Worm (Caenorhabditis elegans) whole organism, young adult: Measurements from ENCODE around the gene lsm-1.

Experiments used
- B0019.2 ChIP-seq: fragments of 200-800 bp; sonication (Bioruptor generic); conservative IDR thresholded peaks from 2 replicates; pipeline ENCODE4 v1.3.6; 2022; ENCODE audit warnings: missing genetic modification reagents, missing genetic modification characterization, missing compliant biosample characterization
- C17E4.6 ChIP-seq: fragments of 200-800 bp; sonication (Bioruptor generic); IDR thresholded peaks from 2 replicates; pipeline ENCODE4 v1.3.6; 2022; ENCODE audit warnings: missing genetic modification reagents, missing genetic modification characterization, missing compliant biosample characterization
- D2030.7 ChIP-seq: fragments of 200-800 bp; sonication (Bioruptor generic); IDR thresholded peaks from 2 replicates; pipeline ENCODE4 v1.3.6; 2022; ENCODE audit warnings: missing genetic modification reagents, missing genetic modification characterization, missing compliant biosample characterization
- F33H1.4 ChIP-seq: fragments of 200-800 bp; sonication (Bioruptor generic); IDR thresholded peaks from 2 replicates; pipeline ENCODE4 v1.3.6; 2022; ENCODE audit warnings: missing genetic modification reagents, missing genetic modification characterization, missing compliant biosample characterization
- F49E8.2 ChIP-seq: sonication (generic microtip); optimal IDR thresholded peaks from 3 replicates; lab custom pipeline; 2017; ENCODE audit warnings: missing genetic modification characterization, mild to moderate bottlenecking, missing compliant biosample characterization, antibody characterized with exemption, moderate library complexity; ENCODE audit not compliant: insufficient read depth
- F52B5.7 ChIP-seq: sonication (generic microtip); optimal IDR thresholded peaks from 2 replicates; lab custom pipeline; 2016; ENCODE audit warnings: mild to moderate bottlenecking, missing genetic modification characterization, missing compliant biosample characterization
- K11D2.4 ChIP-seq: fragments of 200-800 bp; sonication (Bioruptor generic); IDR thresholded peaks from 2 replicates; pipeline ENCODE4 v1.3.6; 2022; ENCODE audit warnings: missing genetic modification reagents, missing genetic modification characterization, missing compliant biosample characterization
- Y53F4B.3 ChIP-seq: fragments of 200-800 bp; sonication (Bioruptor generic); IDR thresholded peaks from 2 replicates; pipeline ENCODE4 v1.3.6; 2022; ENCODE audit warnings: missing genetic modification reagents, missing genetic modification characterization, missing compliant biosample characterization
- Y56A3A.18 ChIP-seq: fragments of 200-800 bp; sonication (Bioruptor generic); IDR thresholded peaks from 2 replicates; pipeline ENCODE4 v1.3.6; 2022; ENCODE audit warnings: missing genetic modification reagents, missing genetic modification characterization, missing compliant biosample characterization
- Y67H2A.10 ChIP-seq: fragments of 200-800 bp; sonication (Bioruptor generic); conservative IDR thresholded peaks from 2 replicates; pipeline ENCODE4 v1.3.6; 2022; ENCODE audit warnings: missing genetic modification reagents, missing genetic modification characterization, missing compliant biosample characterization
- athp-1 ChIP-seq: sonication (generic microtip); optimal IDR thresholded peaks from 2 replicates; lab custom pipeline; 2017; ENCODE audit warnings: mild to moderate bottlenecking, missing genetic modification characterization, missing compliant biosample characterization
- attf-5 ChIP-seq: fragments of 200-800 bp; sonication (Bioruptor generic); optimal IDR thresholded peaks from 2 replicates; lab custom pipeline; 2018; ENCODE audit warnings: mild to moderate bottlenecking, missing genetic modification characterization, missing compliant biosample characterization
- bed-1 ChIP-seq: fragments of 200-800 bp; sonication (Bioruptor generic); IDR thresholded peaks from 2 replicates; pipeline ENCODE4 v1.3.6; 2022; ENCODE audit warnings: missing genetic modification reagents, missing genetic modification characterization, missing compliant biosample characterization
- ccch-3 ChIP-seq: fragments of 200-800 bp; sonication (Bioruptor generic); optimal IDR thresholded peaks from 2 replicates; lab custom pipeline; 2018; ENCODE audit warnings: mild to moderate bottlenecking, missing genetic modification characterization, missing compliant biosample characterization
- cebp-2 ChIP-seq: fragments of 200-800 bp; sonication (Bioruptor generic); IDR thresholded peaks from 2 replicates; pipeline ENCODE4 v1.3.6; 2022; ENCODE audit warnings: missing genetic modification characterization, missing compliant biosample characterization
- ceh-27 ChIP-seq: fragments of 200-800 bp; sonication (Bioruptor generic); optimal IDR thresholded peaks from 2 replicates; lab custom pipeline; 2018; ENCODE audit warnings: mild to moderate bottlenecking, missing genetic modification characterization, moderate library complexity, missing compliant biosample characterization
- ceh-40 ChIP-seq: fragments of 200-800 bp; sonication (Bioruptor generic); IDR thresholded peaks from 2 replicates; pipeline ENCODE4 v1.3.6; 2022; ENCODE audit warnings: missing genetic modification characterization, missing compliant biosample characterization
- ceh-91 ChIP-seq: fragments of 200-800 bp; sonication (Bioruptor generic); IDR thresholded peaks from 2 replicates; pipeline ENCODE4 v1.3.6; 2022; ENCODE audit warnings: missing genetic modification reagents, missing genetic modification characterization, missing compliant biosample characterization
- egrh-3 ChIP-seq: fragments of 200-800 bp; sonication (Bioruptor generic); IDR thresholded peaks from 2 replicates; pipeline ENCODE4 v1.3.6; 2022; ENCODE audit warnings: missing genetic modification reagents, missing genetic modification characterization, missing compliant biosample characterization
- gei-17 ChIP-seq: fragments of 200-800 bp; sonication (Bioruptor generic); optimal IDR thresholded peaks from 2 replicates; lab custom pipeline; 2018; ENCODE audit warnings: mild to moderate bottlenecking, missing genetic modification characterization, missing compliant biosample characterization
- him-1 ChIP-seq: sonication (generic microtip); optimal IDR thresholded peaks from 2 replicates; lab custom pipeline; 2016; ENCODE audit warnings: missing genotype, missing genetic modification reagents, missing genetic modification characterization, missing compliant biosample characterization
- hmg-20 ChIP-seq: fragments of 200-800 bp; sonication (Bioruptor generic); IDR thresholded peaks from 2 replicates; pipeline ENCODE4 v1.3.6; 2022; ENCODE audit warnings: missing genetic modification reagents, missing genetic modification characterization, missing compliant biosample characterization
- hrde-1 ChIP-seq: sonication (generic microtip); optimal IDR thresholded peaks from 2 replicates; lab custom pipeline; 2016; ENCODE audit warnings: missing genetic modification characterization, mild to moderate bottlenecking, missing compliant biosample characterization, moderate library complexity, missing genotype, missing genetic modification reagents, borderline replicate concordance
- hsf-1 ChIP-seq: fragments of 200-800 bp; sonication (Bioruptor generic); IDR thresholded peaks from 2 replicates; pipeline ENCODE4 v1.3.6; 2022; ENCODE audit warnings: missing genetic modification reagents, missing genetic modification characterization, missing compliant biosample characterization
- lin-26 ChIP-seq: fragments of 200-800 bp; sonication (Bioruptor generic); IDR thresholded peaks from 2 replicates; pipeline ENCODE4 v1.3.6; 2022; ENCODE audit warnings: missing genetic modification reagents, missing genetic modification characterization, missing compliant biosample characterization
- lsy-27 ChIP-seq: sonication (generic microtip); optimal IDR thresholded peaks from 2 replicates; lab custom pipeline; 2017; ENCODE audit warnings: missing genetic modification characterization, mild to moderate bottlenecking, missing compliant biosample characterization, antibody characterized with exemption, missing genotype, borderline replicate concordance; ENCODE audit not compliant: insufficient read depth
- madf-10 ChIP-seq: sonication (generic microtip); optimal IDR thresholded peaks from 2 replicates; lab custom pipeline; 2016; ENCODE audit warnings: mild to moderate bottlenecking, missing genetic modification characterization, missing compliant biosample characterization
- madf-3 ChIP-seq: fragments of 200-800 bp; sonication (Bioruptor generic); IDR thresholded peaks from 2 replicates; pipeline ENCODE4 v1.3.6; 2022; ENCODE audit warnings: missing genetic modification reagents, missing genetic modification characterization, missing compliant biosample characterization
- madf-6 ChIP-seq: fragments of 200-800 bp; sonication (Bioruptor generic); IDR thresholded peaks from 2 replicates; pipeline ENCODE4 v1.3.6; 2022; ENCODE audit warnings: missing genetic modification reagents, missing genetic modification characterization, missing compliant biosample characterization
- mcd-1 ChIP-seq: fragments of 200-800 bp; sonication (Bioruptor generic); IDR thresholded peaks from 2 replicates; pipeline ENCODE4 v1.3.6; 2022; ENCODE audit warnings: missing genetic modification reagents, missing genetic modification characterization, missing compliant biosample characterization
- mxl-1 ChIP-seq: sonication (generic microtip); optimal IDR thresholded peaks from 2 replicates; lab custom pipeline; 2016; ENCODE audit warnings: missing genetic modification characterization, missing compliant biosample characterization
- nhr-90 ChIP-seq: sonication (generic microtip); optimal IDR thresholded peaks from 2 replicates; lab custom pipeline; 2016; ENCODE audit warnings: missing genotype, mild to moderate bottlenecking, missing genetic modification characterization, missing compliant biosample characterization
- repo-1 ChIP-seq: sonication (generic microtip); optimal IDR thresholded peaks from 2 replicates; lab custom pipeline; 2017; ENCODE audit warnings: mild to moderate bottlenecking, missing genetic modification characterization, missing compliant biosample characterization
- snpc-1.3 ChIP-seq: sonication (generic microtip); optimal IDR thresholded peaks from 2 replicates; lab custom pipeline; 2017; ENCODE audit warnings: missing genetic modification characterization, mild to moderate bottlenecking, missing compliant biosample characterization, antibody characterized with exemption, moderate library complexity, missing genotype, missing genetic modification reagents; ENCODE audit not compliant: insufficient read depth
- snpc-3.4 ChIP-seq: sonication (generic microtip); optimal IDR thresholded peaks from 2 replicates; lab custom pipeline; 2017; ENCODE audit warnings: missing genetic modification characterization, mild to moderate bottlenecking, missing compliant biosample characterization, antibody characterized with exemption, moderate library complexity, missing genotype, missing genetic modification reagents
- snpc-4 ChIP-seq, 5 experiments: fragments of 150-350 bp in 1 of 5; sonication (generic microtip) in 4 of 5; optimal IDR thresholded peaks; 2 replicates each; lab custom pipeline; 2014 to 2018; ENCODE audit warnings: missing genetic modification characterization in 5 of 5, missing biosample characterization in 3 of 5, antibody characterized with exemption in 2 of 5, mild to moderate bottlenecking in 2 of 5, missing compliant biosample characterization in 2 of 5, missing genotype in 2 of 5, moderate library complexity in 2 of 5, missing genetic modification reagents in 1 of 5
- tbp1 ChIP-seq: fragments of 200-800 bp; sonication (Bioruptor generic); optimal IDR thresholded peaks from 2 replicates; lab custom pipeline; 2018; ENCODE audit warnings: mild to moderate bottlenecking, missing genetic modification characterization, missing compliant biosample characterization
- tbx-9 ChIP-seq: sonication (generic microtip); optimal IDR thresholded peaks from 2 replicates; lab custom pipeline; 2016; ENCODE audit warnings: borderline replicate concordance, missing genetic modification characterization, inconsistent platforms, missing compliant biosample characterization
- unc-62 ChIP-seq: fragments of 150-350 bp; optimal IDR thresholded peaks from 2 replicates; lab custom pipeline; 2014; ENCODE audit warnings: missing biosample characterization, missing genetic modification reagents, missing genetic modification characterization
- xnd-1 ChIP-seq: sonication (generic microtip); optimal IDR thresholded peaks from 2 replicates; lab custom pipeline; 2016; ENCODE audit warnings: missing genotype, missing genetic modification reagents, missing genetic modification characterization, missing compliant biosample characterization
- zfh-2 ChIP-seq: fragments of 200-800 bp; sonication (Bioruptor generic); conservative IDR thresholded peaks from 2 replicates; pipeline ENCODE4 v1.3.6; 2022; ENCODE audit warnings: missing genetic modification reagents, missing genetic modification characterization, missing compliant biosample characterization
- ztf-22 ChIP-seq: fragments of 200-800 bp; sonication (Bioruptor generic); optimal IDR thresholded peaks from 2 replicates; lab custom pipeline; 2018; ENCODE audit warnings: mild to moderate bottlenecking, missing genetic modification characterization, moderate library complexity, missing compliant biosample characterization
- ztf-28 ChIP-seq: fragments of 200-800 bp; sonication (Bioruptor generic); IDR thresholded peaks from 2 replicates; pipeline ENCODE4 v1.3.6; 2022; ENCODE audit warnings: missing genetic modification reagents, missing genetic modification characterization, missing compliant biosample characterization
- ztf-3 ChIP-seq: fragments of 200-800 bp; sonication (Bioruptor generic); optimal IDR thresholded peaks from 2 replicates; lab custom pipeline; 2018; ENCODE audit warnings: mild to moderate bottlenecking, missing genetic modification characterization, missing compliant biosample characterization

Gene lsm-1

ce11 chrII:11166414-11166813 is 39.7 kb downstream of the lsm-1 start:
- TF ChIP-seq egrh-3 (GFP tag; lab: Robert Waterston, UW) = peak; percentile 40; the same call in 1 of the 2 replicates
- no peak for TF ChIP-seq ztf-22 (GFP tag; lab: Kevin White, UChicago)
- TF ChIP-seq tbp1 (GFP tag; lab: Kevin White, UChicago) = no peak
- peak; percentile 89 for TF ChIP-seq zfh-2 (GFP tag; lab: Robert Waterston, UW)
- TF ChIP-seq C17E4.6 (GFP tag; lab: Robert Waterston, UW) = no peak
- TF ChIP-seq mcd-1 = peak; percentile 30; the same call in 1 of the 2 replicates

DNA sequence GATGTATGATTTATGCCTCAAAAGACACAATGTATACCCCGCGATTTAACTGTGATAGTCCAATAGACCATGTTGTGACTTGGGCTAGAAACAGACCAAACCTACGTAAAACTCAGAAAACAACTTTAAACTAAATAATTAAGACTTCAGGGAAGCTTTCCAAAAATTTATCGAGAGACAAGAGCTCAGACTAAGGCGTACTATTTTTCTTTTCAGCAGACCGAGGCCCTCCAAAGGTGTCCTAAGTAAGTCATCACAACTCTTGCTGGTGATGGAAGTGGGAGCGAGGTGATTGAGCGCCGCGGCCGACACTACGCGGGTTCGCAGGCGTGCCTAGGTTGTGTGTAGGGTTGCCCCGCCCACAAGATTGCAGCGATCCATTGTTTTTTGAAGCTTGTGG is 40.3 kb downstream of the lsm-1 start:
- TF ChIP-seq Y67H2A.10 (GFP tag; lab: Robert Waterston, UW) (no peak), mxl-1 (tag; lab: Kevin White, UChicago) (no peak), hsf-1 (GFP tag; lab: Robert Waterston, UW) (peak; percentile 69; the same call in 1 of the 2 replicates), snpc-4 (GFP tag; optimal IDR thresholded peaks at IDR 0.05; lab: Kevin White, UChicago) (peak; percentile 99), snpc-4 (tag; optimal IDR thresholded peaks at IDR 0.05; lab: Kevin White, UChicago) (peak; percentile 98 to 99 (median 99)), nhr-90 (tag; lab: Kevin White, UChicago) (no peak), Y56A3A.18 (GFP tag; lab: Robert Waterston, UW) (peak; percentile 87), madf-10 (peak; percentile 32), D2030.7 (GFP tag; lab: Robert Waterston, UW) (peak; percentile 98), cebp-2 (no peak), tbp1 (GFP tag; lab: Kevin White, UChicago) (peak; percentile 82), K11D2.4 (GFP tag; lab: Robert Waterston, UW) (0 out of 2 replicates have a peak, but pooled peaks have one; percentile 26), ceh-40 (no peak), xnd-1 (tag; lab: Kevin White, UChicago) (peak; percentile 72), ztf-3 (GFP tag; lab: Kevin White, UChicago) (no peak), snpc-1.3 (tag; lab: Kevin White, UChicago) (peak; percentile 94), madf-3 (GFP tag; lab: Robert Waterston, UW) (no peak), F33H1.4 (GFP tag; lab: Robert Waterston, UW) (peak; percentile 72), hrde-1 (tag; lab: Kevin White, UChicago) (peak; percentile 84), attf-5 (GFP tag; lab: Kevin White, UChicago) (peak; percentile 8), bed-1 (GFP tag; lab: Robert Waterston, UW) (no peak), ztf-22 (GFP tag; lab: Kevin White, UChicago) (no peak), ztf-28 (GFP tag; lab: Robert Waterston, UW) (peak; percentile 87), athp-1 (peak; percentile 78), gei-17 (GFP tag; lab: Kevin White, UChicago) (peak; percentile 39), madf-6 (GFP tag; lab: Robert Waterston, UW) (peak; percentile 92), Y53F4B.3 (GFP tag; lab: Robert Waterston, UW) (no peak), tbx-9 (tag; lab: Kevin White, UChicago) (no peak), repo-1 (tag; lab: Kevin White, UChicago) (peak; percentile 82), ceh-91 (GFP tag; lab: Robert Waterston, UW) (peak; percentile 67), unc-62 (GFP tag; lab: Kevin White, UChicago) (no peak), ceh-27 (GFP tag; lab: Kevin White, UChicago) (peak; percentile 63), lin-26 (peak; percentile 67; the same call in 1 of the 2 replicates), F52B5.7 (tag; lab: Kevin White, UChicago) (no peak), F49E8.2 (tag; lab: Kevin White, UChicago) (peak; percentile 89), B0019.2 (GFP tag; lab: Robert Waterston, UW) (peak; percentile 82), him-1 (tag; lab: Kevin White, UChicago) (peak; percentile 96), lsy-27 (tag; lab: Kevin White, UChicago) (no peak), snpc-3.4 (peak; percentile 98), ccch-3 (GFP tag; lab: Kevin White, UChicago) (no peak), hmg-20 (GFP tag; lab: Robert Waterston, UW) (peak; percentile 61; the same call in 1 of the 2 replicates)
